Worm (Caenorhabditis elegans): ENCODE measurements around the gene C29H12.2.

- TF ChIP-seq isw-1 (GFP tag; IDR thresholded peaks at IDR 0.05), result no peak
- TF ChIP-seq nhr-76 (tag; optimal IDR thresholded peaks at IDR 0.05), result no peak
- TF ChIP-seq unc-62 (GFP tag; optimal IDR thresholded peaks at IDR 0.05), result no peak
Measured at ce11 chrII:6080743-6081142, 42.9 kb upstream of the C29H12.2 start, which contains the start of gene fbf-1.

All from whole organism, L1 larva.